Worm (Caenorhabditis elegans): ENCODE data around the gene Y41E3.1.
"Not testable (repeated sequence)": the region's sequence is repeated elsewhere in the genome, so short reads cannot be mapped to it uniquely, and the experiment has no call there.

Gene Y41E3.1

ce11 chrIV:14938596-14938995, 20.1 kb downstream of the Y41E3.1 start, which contains the start of gene Y57G11C.30:
Y57G11C.30 (plus strand) TSS chrIV:14938896.
- TF ChIP-seq snpc-4, sptf-1, nhr-237 (tag; optimal IDR thresholded peaks at IDR 0.05): not testable (repeated sequence)

ce11 chrIV:14937017-14937416, 21.7 kb downstream of the Y41E3.1 start, which contains the start of gene Y57G11C.1144:
Y57G11C.1144 (plus strand) TSS chrIV:14937317.
- TF ChIP-seq elt-3 (tag; optimal IDR thresholded peaks at IDR 0.05) (no peak), unc-62 (GFP tag; optimal IDR thresholded peaks at IDR 0.05) (no peak)

ce11 chrIV:14932640-14933039, 26.0 kb downstream of the Y41E3.1 start, which contains the start of gene Y57G11C.1131:
Y57G11C.1131 (plus strand) TSS chrIV:14932972.
- TF ChIP-seq elt-3 (tag; optimal IDR thresholded peaks at IDR 0.05) (no peak), zip-8 (tag; optimal IDR thresholded peaks at IDR 0.05) (no peak), unc-39 (tag; optimal IDR thresholded peaks at IDR 0.05) (no peak), mep-1 (tag; optimal IDR thresholded peaks at IDR 0.05) (no peak), ceh-43 (GFP tag; optimal IDR thresholded peaks at IDR 0.05) (no peak), M03D4.4 (tag; optimal IDR thresholded peaks at IDR 0.05) (no peak), lsy-2 (tag; optimal IDR thresholded peaks at IDR 0.05) (no peak), unc-120 (tag; optimal IDR thresholded peaks at IDR 0.05; ENCODE audit: poor library complexity, severe bottlenecking) (no peak), lin-32 (GFP tag; optimal IDR thresholded peaks at IDR 0.05) (no peak), flh-1 (GFP tag; optimal IDR thresholded peaks at IDR 0.05) (no peak), ces-1 (GFP tag; optimal IDR thresholded peaks at IDR 0.05) (no peak), unc-62 (GFP tag; optimal IDR thresholded peaks at IDR 0.05) (no peak), elt-1 (tag; optimal IDR thresholded peaks at IDR 0.05; ENCODE audit: borderline replicate concordance, insufficient read depth) (no peak), mab-5 (tag; optimal IDR thresholded peaks at IDR 0.05) (no peak), sptf-1 (tag; optimal IDR thresholded peaks at IDR 0.05) (no peak), nhr-76 (tag; optimal IDR thresholded peaks at IDR 0.05) (no peak), sem-2 (GFP tag; optimal IDR thresholded peaks at IDR 0.05) (no peak), hlh-1 (tag; optimal IDR thresholded peaks at IDR 0.05) (no peak)

ce11 chrIV:14929421-14929820, 29.3 kb downstream of the Y41E3.1 start, which contains the start of gene Y57G11C.28:
Y57G11C.28 (plus strand) TSS chrIV:14929721.
- TF ChIP-seq nhr-2 (tag; optimal IDR thresholded peaks at IDR 0.05) (no peak), elt-3 (tag; optimal IDR thresholded peaks at IDR 0.05) (no peak), ceh-43 (GFP tag; optimal IDR thresholded peaks at IDR 0.05) (no peak), cnd-1 (tag; optimal IDR thresholded peaks at IDR 0.05) (no peak), lsy-2 (tag; optimal IDR thresholded peaks at IDR 0.05) (no peak), snpc-4 (tag; optimal IDR thresholded peaks at IDR 0.05) (no peak), sem-2 (GFP tag; optimal IDR thresholded peaks at IDR 0.05) (no peak), ham-2 (GFP tag; optimal IDR thresholded peaks at IDR 0.05) (no peak)

DNA sequence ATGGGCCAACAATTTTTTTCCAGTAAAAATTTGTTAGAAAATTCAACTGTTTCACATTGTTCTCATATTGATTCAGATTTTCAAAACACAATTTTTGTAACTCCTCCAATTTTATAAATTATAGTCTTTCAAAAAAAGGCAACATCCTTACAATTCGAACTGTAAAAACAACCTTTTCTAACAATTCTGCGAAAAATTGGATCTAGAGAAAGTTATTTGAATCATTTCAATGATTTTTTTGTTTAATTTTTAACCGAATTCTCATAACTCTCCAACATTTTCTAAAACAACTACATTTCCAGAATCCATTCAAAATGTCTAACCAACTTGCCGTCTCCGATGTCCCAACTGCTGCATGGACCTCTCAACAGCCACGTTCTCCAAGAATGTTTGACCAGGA, 39.4 kb downstream of the Y41E3.1 start, which contains the start of gene ccch-5:
Gene ccch-5, plus strand, starts transcription at position 301 of the 400 bp plus-strand sequence.
- TF ChIP-seq zip-8 (tag; optimal IDR thresholded peaks at IDR 0.05) (no peak), nhr-76 (tag; optimal IDR thresholded peaks at IDR 0.05) (no peak), ham-2 (GFP tag; optimal IDR thresholded peaks at IDR 0.05) (no peak), pha-4 (tag; optimal IDR thresholded peaks at IDR 0.05) (no peak), snpc-4 (tag; optimal IDR thresholded peaks at IDR 0.05) (no peak), mls-2 (tag; optimal IDR thresholded peaks at IDR 0.05) (no peak), nhr-237 (tag; optimal IDR thresholded peaks at IDR 0.05) (no peak), blmp-1 (tag; optimal IDR thresholded peaks at IDR 0.05) (no peak), mab-5 (tag; optimal IDR thresholded peaks at IDR 0.05) (no peak)

ce11 chrIV:14909589-14909988, 49.1 kb downstream of the Y41E3.1 start, which contains the start of gene pnc-2:
pnc-2 (minus strand) TSS chrIV:14909689.
- TF ChIP-seq elt-1 (tag; optimal IDR thresholded peaks at IDR 0.05; ENCODE audit: borderline replicate concordance, insufficient read depth) (no peak), mls-2 (tag; optimal IDR thresholded peaks at IDR 0.05) (no peak), sptf-1 (tag; optimal IDR thresholded peaks at IDR 0.05) (no peak), ceh-43 (GFP tag; optimal IDR thresholded peaks at IDR 0.05) (no peak), hlh-1 (tag; optimal IDR thresholded peaks at IDR 0.05) (no peak), tbx-8 (GFP tag; optimal IDR thresholded peaks at IDR 0.05) (no peak), blmp-1 (tag; optimal IDR thresholded peaks at IDR 0.05) (no peak), mab-5 (tag; optimal IDR thresholded peaks at IDR 0.05) (no peak), ztf-11 (tag; optimal IDR thresholded peaks at IDR 0.05) (no peak), nhr-28 (tag; optimal IDR thresholded peaks at IDR 0.05) (no peak), nhr-237 (tag; optimal IDR thresholded peaks at IDR 0.05) (no peak), ces-1 (GFP tag; optimal IDR thresholded peaks at IDR 0.05) (no peak), elt-3 (tag; optimal IDR thresholded peaks at IDR 0.05) (no peak), lin-32 (GFP tag; optimal IDR thresholded peaks at IDR 0.05) (no peak), unc-120 (tag; optimal IDR thresholded peaks at IDR 0.05; ENCODE audit: poor library complexity, severe bottlenecking) (no peak)

Data from whole organism, mixed stage, embryonic.